Fruit fly (Drosophila melanogaster) whole organism, wandering third instar larva: ENCODE data around the gene Cyp305a1.
A peak's percentile ranks its signal among the peaks of the same experiment; 100 is the strongest.

Source experiments
- Abd-B ChIP-seq: fragments of >200 bp; optimal IDR thresholded peaks from 2 replicates; lab custom pipeline; 2017; ENCODE audit warnings: missing biosample characterization, missing genetic modification characterization
- CG32264 ChIP-seq: fragments of 200-800 bp; sonication (Bioruptor generic); optimal IDR thresholded peaks from 2 replicates; lab custom pipeline; 2016; ENCODE audit warnings: missing biosample characterization, missing genetic modification characterization
- CG9705 ChIP-seq: fragments of 200-800 bp; sonication (Bioruptor generic); optimal IDR thresholded peaks from 2 replicates; lab custom pipeline; 2018; ENCODE audit warnings: missing biosample characterization, mild to moderate bottlenecking, missing genetic modification characterization
- Dif ChIP-seq: fragments of 200-275, 200-300 bp; sonication (Bioruptor generic); optimal IDR thresholded peaks from 2 replicates; lab custom pipeline; 2018; ENCODE audit warnings: missing biosample characterization, missing genetic modification characterization; ENCODE audit not compliant: partially characterized antibody
- GATAd ChIP-seq: sonication (Bioruptor generic); optimal IDR thresholded peaks from 2 replicates; lab custom pipeline; 2016; ENCODE audit warnings: missing biosample characterization, missing genetic modification characterization
- Hnf4 ChIP-seq: fragments of 200-800 bp; sonication (Bioruptor generic); optimal IDR thresholded peaks from 2 replicates; lab custom pipeline; 2016; ENCODE audit warnings: missing biosample characterization, mild to moderate bottlenecking, missing genetic modification characterization
- Hr83 ChIP-seq: fragments of 200-300 bp; sonication (Bioruptor generic); optimal IDR thresholded peaks from 2 replicates; lab custom pipeline; 2016; ENCODE audit warnings: missing biosample characterization, mild to moderate bottlenecking, missing genetic modification characterization, moderate library complexity; ENCODE audit not compliant: poor library complexity, severe bottlenecking
- Jra ChIP-seq: sonication (Bioruptor generic); optimal IDR thresholded peaks from 2 replicates; lab custom pipeline; 2016; ENCODE audit warnings: missing biosample characterization, missing genetic modification characterization
- Mio ChIP-seq: sonication (Bioruptor generic); optimal IDR thresholded peaks from 2 replicates; lab custom pipeline; 2016; ENCODE audit warnings: missing biosample characterization, missing genetic modification characterization
- Myc ChIP-seq: fragments of >200 bp; optimal IDR thresholded peaks from 2 replicates; lab custom pipeline; 2017
- N ChIP-seq: fragments of >200 bp; optimal IDR thresholded peaks from 2 replicates; lab custom pipeline; 2018; ENCODE audit warnings: missing biosample characterization, missing external identifiers, missing genetic modification characterization
- OdsH ChIP-seq: fragments of 200-800 bp; sonication (Bioruptor generic); optimal IDR thresholded peaks from 2 replicates; lab custom pipeline; 2016; ENCODE audit warnings: missing biosample characterization, mild to moderate bottlenecking, missing genetic modification characterization
- Rel ChIP-seq, 2 experiments: fragments of 200-800 bp; sonication (Bioruptor generic) in 1 of 2; optimal IDR thresholded peaks; 2 replicates in 1 of 2; 3 replicates in 1 of 2; lab custom pipeline; 2016 to 2019; ENCODE audit warnings: mild to moderate bottlenecking in 2 of 2, missing biosample characterization in 2 of 2, missing genetic modification characterization in 2 of 2, moderate library complexity in 1 of 2
- Sp1 ChIP-seq: fragments of 200-800 bp; sonication (Bioruptor generic); optimal IDR thresholded peaks from 3 replicates; lab custom pipeline; 2019; ENCODE audit warnings: missing biosample characterization, mild to moderate bottlenecking, missing genetic modification characterization, moderate library complexity
- br ChIP-seq: fragments of 200-800 bp; sonication (Bioruptor generic); optimal IDR thresholded peaks from 2 replicates; lab custom pipeline; 2016; ENCODE audit warnings: missing biosample characterization, missing genetic modification characterization
- brk ChIP-seq: fragments of 200-800 bp; sonication (Bioruptor generic); optimal IDR thresholded peaks from 2 replicates; lab custom pipeline; 2016; ENCODE audit warnings: missing biosample characterization, mild to moderate bottlenecking, missing genetic modification characterization
- dl ChIP-seq, 2 experiments: fragments of 175-275, 200-275 bp in 1 of 2; fragments of 200-275 bp in 1 of 2; sonication (Bioruptor generic); optimal IDR thresholded peaks; lab custom pipeline; 2018; ENCODE audit warnings: mild to moderate bottlenecking in 2 of 2, missing biosample characterization in 2 of 2, missing genetic modification characterization in 2 of 2, moderate library complexity in 2 of 2; ENCODE audit not compliant: partially characterized antibody in 2 of 2, insufficient read depth in 1 of 2
- dsf ChIP-seq: sonication (Bioruptor generic); optimal IDR thresholded peaks from 2 replicates; lab custom pipeline; 2016; ENCODE audit warnings: missing biosample characterization, missing genetic modification characterization, borderline replicate concordance
- ey ChIP-seq: fragments of 200-800 bp; sonication (Bioruptor generic); optimal IDR thresholded peaks from 2 replicates; lab custom pipeline; 2016; ENCODE audit warnings: missing biosample characterization, missing genetic modification characterization
- foxo ChIP-seq, 2 experiments: fragments of 200-800 bp; sonication (Bioruptor generic); optimal IDR thresholded peaks; 2 replicates in 1 of 2; 3 replicates in 1 of 2; lab custom pipeline; 2016 to 2017; ENCODE audit warnings: missing biosample characterization in 2 of 2, missing genetic modification characterization in 2 of 2
- fru ChIP-seq: fragments of 200-800 bp; sonication (Bioruptor generic); optimal IDR thresholded peaks from 3 replicates; lab custom pipeline; 2016; ENCODE audit warnings: missing biosample characterization, mild to moderate bottlenecking, missing genetic modification characterization
- h ChIP-seq: fragments of 200-800 bp; sonication (Bioruptor generic); optimal IDR thresholded peaks from 3 replicates; lab custom pipeline; 2016; ENCODE audit warnings: missing biosample characterization, mild to moderate bottlenecking, missing genetic modification characterization
- psq ChIP-seq: fragments of 200-800 bp; sonication (Bioruptor generic); optimal IDR thresholded peaks from 3 replicates; lab custom pipeline; 2017; ENCODE audit warnings: missing biosample characterization, mild to moderate bottlenecking, missing genetic modification characterization, moderate library complexity
- rgr ChIP-seq: fragments of 200-800 bp; sonication (Bioruptor generic); optimal IDR thresholded peaks from 3 replicates; lab custom pipeline; 2016; ENCODE audit warnings: missing biosample characterization, mild to moderate bottlenecking, missing genetic modification characterization
- usp ChIP-seq: fragments of >200 bp; optimal IDR thresholded peaks from 2 replicates; lab custom pipeline; 2017; ENCODE audit warnings: missing biosample characterization, missing genetic modification characterization
- woc ChIP-seq: sonication (Bioruptor generic); optimal IDR thresholded peaks from 2 replicates; lab custom pipeline; 2016; ENCODE audit warnings: missing biosample characterization, mild to moderate bottlenecking, missing genetic modification characterization

The Cyp305a1 gene

DNA sequence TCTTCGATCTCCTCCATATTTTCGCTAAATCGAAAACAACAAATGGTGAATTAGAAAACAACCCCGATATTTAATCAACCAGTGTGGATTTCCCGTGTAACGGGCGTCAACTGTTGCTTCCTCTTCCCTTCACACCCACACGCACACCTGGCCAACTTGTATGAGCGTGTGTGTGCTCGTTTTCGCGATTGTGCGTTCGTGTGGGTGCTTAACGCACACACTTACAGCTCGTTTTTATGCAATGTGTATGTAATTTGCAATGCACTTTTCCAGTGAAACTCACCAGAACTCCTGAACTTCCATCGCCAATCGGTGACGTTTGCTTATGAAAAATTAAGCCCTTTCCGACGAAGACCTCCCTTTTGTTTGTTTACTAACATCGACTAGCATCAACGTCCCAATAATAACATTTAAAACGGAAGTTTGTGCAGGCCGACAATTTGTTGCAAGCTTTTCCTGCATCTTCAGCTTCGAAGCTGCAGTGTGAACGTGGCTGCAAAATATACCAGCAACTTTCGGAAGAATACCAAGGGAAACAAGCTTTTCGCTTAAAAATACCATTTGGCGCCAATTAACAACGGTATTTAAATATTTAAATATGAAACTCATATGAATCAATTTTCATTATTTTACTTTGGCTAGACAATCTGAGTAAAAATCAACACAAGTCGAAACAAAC lies 2.5 kb upstream of the Cyp305a1 start, which contains the start of gene cyc:
Gene cyc, minus strand, starts transcription at position 467 of the 679 bp plus-strand sequence.
- no peak for TF ChIP-seq Abd-B (GFP tag; lab: Kevin White, UChicago)
- no peak for TF ChIP-seq CG32264 (GFP tag; lab: Kevin White, UChicago)
- TF ChIP-seq Hnf4 (GFP tag; lab: Kevin White, UChicago): no peak
- TF ChIP-seq Mio: no peak
- no peak for TF ChIP-seq fru (GFP tag; lab: Kevin White, UChicago)
- no peak for TF ChIP-seq Rel (GFP tag; optimal IDR thresholded peaks at IDR 0.05; lab: Kevin White, UChicago)
- peak; percentile 42 for TF ChIP-seq Rel (tag; optimal IDR thresholded peaks at IDR 0.05; lab: Kevin White, UChicago)
- no peak for TF ChIP-seq h (GFP tag; lab: Kevin White, UChicago)
- no peak for TF ChIP-seq dl (GFP tag; optimal IDR thresholded peaks at IDR 0.05; lab: Kevin White, UChicago; ENCODE audit: insufficient read depth in 1 of 2, partially characterized antibody in 2 of 2)
- TF ChIP-seq rgr: no peak
- no peak for TF ChIP-seq brk (GFP tag; lab: Kevin White, UChicago)
- peak; percentile 39 for TF ChIP-seq Sp1 (GFP tag; lab: Kevin White, UChicago)
- no peak for TF ChIP-seq Hr83 (GFP tag; lab: Kevin White, UChicago)
- peak; percentile 39 for TF ChIP-seq N (GFP tag; lab: Kevin White, UChicago)
- peak; percentile 10 for TF ChIP-seq psq
- peak; percentile 8 for TF ChIP-seq OdsH (GFP tag; lab: Kevin White, UChicago)
- TF ChIP-seq usp (GFP tag; lab: Kevin White, UChicago): no peak
- no peak for TF ChIP-seq br (GFP tag; lab: Kevin White, UChicago)
- no peak for TF ChIP-seq Jra (GFP tag; lab: Kevin White, UChicago)
- peak; percentile 15 for TF ChIP-seq ey (GFP tag; lab: Kevin White, UChicago)

DNA sequence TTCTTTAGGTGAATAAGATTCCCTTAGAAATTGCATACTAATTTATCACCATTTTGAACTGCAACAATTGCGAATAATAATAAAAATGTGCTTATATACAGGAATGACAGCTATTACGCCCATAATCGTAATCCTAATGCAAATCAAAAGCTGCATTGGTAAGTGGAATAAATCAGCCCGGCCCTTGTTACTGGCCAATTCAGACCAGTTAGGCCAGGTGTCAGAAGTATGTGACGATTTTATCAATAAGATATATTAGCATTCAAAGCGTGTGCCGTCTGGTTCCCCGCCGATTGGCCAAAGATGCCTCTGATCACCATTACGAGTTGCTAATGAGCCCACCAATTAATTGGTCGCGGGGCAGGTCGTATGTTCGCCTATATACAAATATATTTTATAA lies 648 bp downstream of the Cyp305a1 start:
- TF ChIP-seq usp (GFP tag; lab: Kevin White, UChicago) (no peak), br (GFP tag; lab: Kevin White, UChicago) (no peak), woc (GFP tag; lab: Kevin White, UChicago) (no peak), Mio (no peak), CG9705 (GFP tag; lab: Kevin White, UChicago) (no peak)

DNA sequence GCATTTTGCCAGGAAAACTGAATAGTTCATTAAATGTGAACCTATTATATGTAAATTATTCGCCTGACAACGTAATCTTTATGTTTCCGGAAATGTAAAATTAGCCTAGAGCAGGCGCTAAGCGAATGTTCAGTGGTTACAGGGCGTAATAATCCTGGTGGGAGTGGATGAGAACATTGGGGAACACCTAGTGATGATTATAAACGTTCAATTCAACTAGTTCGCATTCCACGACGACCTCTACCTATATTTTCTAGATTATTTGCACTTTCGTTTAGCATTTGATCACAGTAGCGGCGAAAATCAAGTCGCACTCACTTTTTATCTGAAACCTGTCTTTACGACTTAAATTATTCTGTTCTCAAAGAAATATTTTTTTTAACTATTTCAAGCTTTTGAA lies 5.6 kb downstream of the Cyp305a1 start:
- TF ChIP-seq dsf (GFP tag; lab: Kevin White, UChicago): no peak
- TF ChIP-seq dl (GFP tag; optimal IDR thresholded peaks at IDR 0.05; lab: Kevin White, UChicago; ENCODE audit: insufficient read depth in 1 of 2, partially characterized antibody in 2 of 2): no peak
- TF ChIP-seq Dif (GFP tag; lab: Kevin White, UChicago): no peak
- TF ChIP-seq CG32264 (GFP tag; lab: Kevin White, UChicago): no peak
- TF ChIP-seq OdsH (GFP tag; lab: Kevin White, UChicago): no peak
- TF ChIP-seq ey (GFP tag; lab: Kevin White, UChicago): no peak
- no peak for TF ChIP-seq N (GFP tag; lab: Kevin White, UChicago)
- no peak for TF ChIP-seq Hr83 (GFP tag; lab: Kevin White, UChicago)
- no peak for TF ChIP-seq Jra (GFP tag; lab: Kevin White, UChicago)
- TF ChIP-seq foxo (GFP tag; optimal IDR thresholded peaks at IDR 0.05; lab: Kevin White, UChicago): no peak
- TF ChIP-seq psq: no peak

DNA sequence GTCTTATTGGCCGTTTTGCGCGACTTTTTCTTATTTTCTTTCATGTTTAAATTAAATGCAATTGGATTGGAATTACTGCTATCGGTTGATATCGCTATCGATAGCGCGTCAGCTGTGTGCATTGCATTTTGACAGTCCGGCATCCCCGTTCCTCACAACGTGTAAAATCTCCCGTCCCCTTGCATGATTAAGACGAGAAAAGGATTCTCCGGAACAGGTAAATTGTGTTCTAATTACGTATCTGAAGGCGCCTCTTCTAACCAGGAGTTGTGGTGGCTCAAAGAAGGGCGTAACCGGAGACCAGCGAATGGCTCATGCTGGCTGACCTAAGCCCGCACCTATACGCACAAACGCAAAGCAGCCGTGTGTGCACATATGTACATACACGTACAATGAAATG lies 6.0 kb downstream of the Cyp305a1 start, which contains the start of the genes CG14104 and Kap-alpha1:
Gene CG14104, minus strand, starts transcription at position 97 of the 400 bp plus-strand sequence.
Gene Kap-alpha1, plus strand, starts transcription at position 130 of the 400 bp plus-strand sequence.
- TF ChIP-seq Myc (peak; percentile 11), GATAd (GFP tag; lab: Kevin White, UChicago) (no peak), Rel (GFP tag; optimal IDR thresholded peaks at IDR 0.05; lab: Kevin White, UChicago) (no peak), Rel (tag; optimal IDR thresholded peaks at IDR 0.05; lab: Kevin White, UChicago) (peak; percentile 28), dl (GFP tag; optimal IDR thresholded peaks at IDR 0.05; lab: Kevin White, UChicago; ENCODE audit: insufficient read depth in 1 of 2, partially characterized antibody in 2 of 2) (no peak), N (GFP tag; lab: Kevin White, UChicago) (peak; percentile 47)

DNA sequence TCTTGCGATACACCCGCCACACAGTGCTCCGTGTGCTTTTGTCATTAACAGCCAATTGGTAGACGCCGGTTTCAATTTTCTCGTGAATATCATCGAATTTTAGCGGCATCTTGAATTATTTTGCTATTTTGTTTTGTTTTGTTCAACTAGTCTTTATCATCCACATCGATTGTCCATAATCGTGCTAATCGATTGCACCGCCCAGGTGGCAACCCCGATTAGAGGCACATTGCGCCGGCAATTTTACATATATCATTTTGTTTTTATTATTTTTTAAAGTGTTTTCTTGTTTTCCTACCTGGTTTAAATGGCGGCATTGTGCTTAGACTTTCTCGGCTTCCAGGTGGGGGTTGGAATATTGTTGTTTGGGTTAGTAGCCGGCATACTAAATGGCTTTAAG lies 7.2 kb downstream of the Cyp305a1 start, which contains the start of gene CG34116:
Gene CG34116, minus strand, starts transcription at position 142 of the 400 bp plus-strand sequence.
- TF ChIP-seq Sp1 (GFP tag; lab: Kevin White, UChicago): no peak
- TF ChIP-seq Hr83 (GFP tag; lab: Kevin White, UChicago): no peak
- TF ChIP-seq Abd-B (GFP tag; lab: Kevin White, UChicago): no peak
- TF ChIP-seq Mio: no peak
